Worm (Caenorhabditis elegans) whole organism, L3 larva: ENCODE data around the gene C40C9.3.

Source experiments
- R02D3.7 ChIP-seq: fragments of 150-350 bp; optimal IDR thresholded peaks from 2 replicates; lab custom pipeline; 2014; ENCODE audit warnings: missing biosample characterization, missing genetic modification characterization
- ZK546.5 ChIP-seq: sonication (generic microtip); optimal IDR thresholded peaks from 2 replicates; lab custom pipeline; 2017; ENCODE audit warnings: missing biosample characterization, missing genetic modification characterization
- aly-2 ChIP-seq: fragments of 150-350 bp; optimal IDR thresholded peaks from 2 replicates; lab custom pipeline; 2014; ENCODE audit warnings: missing biosample characterization, missing genetic modification characterization
- ama-1 ChIP-seq: fragments of 150-350 bp; optimal IDR thresholded peaks from 2 replicates; lab custom pipeline; 2018
- ceh-16 ChIP-seq: sonication (generic microtip); optimal IDR thresholded peaks from 2 replicates; lab custom pipeline; 2017; ENCODE audit warnings: missing biosample characterization, missing genetic modification characterization
- ceh-28 ChIP-seq: fragments of 150-350 bp; optimal IDR thresholded peaks from 2 replicates; lab custom pipeline; 2014; ENCODE audit warnings: missing biosample characterization, missing genetic modification reagents, missing genetic modification characterization
- ceh-82 ChIP-seq: fragments of 150-350 bp; optimal IDR thresholded peaks from 2 replicates; lab custom pipeline; 2014; ENCODE audit warnings: missing biosample characterization, missing genetic modification characterization
- ceh-9 ChIP-seq: sonication (generic microtip); optimal IDR thresholded peaks from 2 replicates; lab custom pipeline; 2018; ENCODE audit warnings: missing biosample characterization, missing genetic modification characterization
- daf-12 ChIP-seq: fragments of 150-350 bp; optimal IDR thresholded peaks from 2 replicates; lab custom pipeline; 2014; ENCODE audit warnings: missing biosample characterization, missing genetic modification reagents, missing genetic modification characterization
- egl-27 ChIP-seq: sonication (generic microtip); optimal IDR thresholded peaks from 4 replicates; lab custom pipeline; 2017; ENCODE audit warnings: missing biosample characterization, missing genetic modification reagents, missing genetic modification characterization
- egl-5 ChIP-seq: fragments of 150-350 bp; optimal IDR thresholded peaks from 2 replicates; lab custom pipeline; 2017; ENCODE audit warnings: missing biosample characterization, missing genetic modification reagents, missing genetic modification characterization, inconsistent platforms
- elt-1 ChIP-seq: fragments of 150-350 bp; optimal IDR thresholded peaks from 2 replicates; lab custom pipeline; 2014; ENCODE audit warnings: missing biosample characterization, missing genetic modification characterization
- elt-2 ChIP-seq: sonication (generic microtip); optimal IDR thresholded peaks from 2 replicates; lab custom pipeline; 2016; ENCODE audit warnings: missing genetic modification reagents, mild to moderate bottlenecking, missing genetic modification characterization, missing compliant biosample characterization
- eor-1 ChIP-seq, 2 experiments: fragments of 150-350 bp; optimal IDR thresholded peaks; 2 replicates each; lab custom pipeline; 2014 to 2018; ENCODE audit warnings: missing biosample characterization in 2 of 2, missing genetic modification characterization in 2 of 2
- fkh-2 ChIP-seq: fragments of 150-350 bp; optimal IDR thresholded peaks from 2 replicates; lab custom pipeline; 2014; ENCODE audit warnings: missing biosample characterization, missing genetic modification reagents, missing genetic modification characterization
- fos-1 ChIP-seq: fragments of 150-350 bp; optimal IDR thresholded peaks from 2 replicates; lab custom pipeline; 2014; ENCODE audit warnings: missing biosample characterization, missing genetic modification characterization
- hmg-11 ChIP-seq: sonication (generic microtip); optimal IDR thresholded peaks from 2 replicates; lab custom pipeline; 2016; ENCODE audit warnings: missing genetic modification characterization, missing compliant biosample characterization
- jun-1 ChIP-seq: fragments of 150-350 bp; optimal IDR thresholded peaks from 2 replicates; lab custom pipeline; 2014; ENCODE audit warnings: missing biosample characterization, missing genetic modification reagents, missing genetic modification characterization
- lin-15B ChIP-seq: fragments of 150-350 bp; optimal IDR thresholded peaks from 2 replicates; lab custom pipeline; 2014; ENCODE audit warnings: missing biosample characterization, missing genetic modification characterization
- lin-39 ChIP-seq: fragments of 150-350 bp; optimal IDR thresholded peaks from 2 replicates; lab custom pipeline; 2018; ENCODE audit warnings: missing biosample characterization, missing genetic modification reagents, missing genetic modification characterization
- lsy-12 ChIP-seq: sonication (generic microtip); optimal IDR thresholded peaks from 2 replicates; lab custom pipeline; 2016; ENCODE audit warnings: mild to moderate bottlenecking, missing genetic modification characterization, missing compliant biosample characterization
- mdl-1 ChIP-seq: fragments of 150-350 bp; optimal IDR thresholded peaks from 2 replicates; lab custom pipeline; 2014; ENCODE audit warnings: missing biosample characterization, missing genetic modification characterization
- mml-1 ChIP-seq: fragments of 150-350 bp; sonication (generic microtip); optimal IDR thresholded peaks from 3 replicates; lab custom pipeline; 2014; ENCODE audit warnings: missing biosample characterization, missing genetic modification characterization
- nfya-1 ChIP-seq: sonication (generic microtip); optimal IDR thresholded peaks from 2 replicates; lab custom pipeline; 2017; ENCODE audit warnings: missing genetic modification characterization, mild to moderate bottlenecking, missing compliant biosample characterization, antibody characterized with exemption, moderate library complexity; ENCODE audit not compliant: insufficient read depth
- nhr-11 ChIP-seq: fragments of 150-350 bp; optimal IDR thresholded peaks from 2 replicates; lab custom pipeline; 2014; ENCODE audit warnings: missing biosample characterization, missing genetic modification characterization
- nhr-23 ChIP-seq: fragments of 150-350 bp; optimal IDR thresholded peaks from 2 replicates; lab custom pipeline; 2014; ENCODE audit warnings: missing biosample characterization, missing genetic modification reagents, missing genetic modification characterization
- nhr-237 ChIP-seq: fragments of 150-350 bp; optimal IDR thresholded peaks from 2 replicates; lab custom pipeline; 2014; ENCODE audit warnings: missing biosample characterization, missing genetic modification characterization
- nhr-25 ChIP-seq: sonication (generic microtip); optimal IDR thresholded peaks from 2 replicates; lab custom pipeline; 2017; ENCODE audit warnings: missing biosample characterization, missing genetic modification characterization
- nhr-28 ChIP-seq: fragments of 150-350 bp; optimal IDR thresholded peaks from 2 replicates; lab custom pipeline; 2014; ENCODE audit warnings: missing biosample characterization, missing genetic modification characterization
- nhr-43 ChIP-seq: sonication (generic microtip); optimal IDR thresholded peaks from 2 replicates; lab custom pipeline; 2016; ENCODE audit warnings: mild to moderate bottlenecking, missing genetic modification characterization, missing compliant biosample characterization; ENCODE audit not compliant: poor library complexity, severe bottlenecking
- nhr-67 ChIP-seq: fragments of 150-350 bp; optimal IDR thresholded peaks from 2 replicates; lab custom pipeline; 2014; ENCODE audit warnings: missing biosample characterization, missing genetic modification characterization
- nhr-76 ChIP-seq: fragments of 150-350 bp; sonication (generic microtip); optimal IDR thresholded peaks from 5 replicates; lab custom pipeline; 2014; ENCODE audit warnings: missing biosample characterization, missing genetic modification characterization
- nhr-77 ChIP-seq: fragments of 150-350 bp; optimal IDR thresholded peaks from 2 replicates; lab custom pipeline; 2014; ENCODE audit warnings: missing biosample characterization, missing genetic modification characterization
- pha-4 ChIP-seq: fragments of 150-350 bp; optimal IDR thresholded peaks from 2 replicates; lab custom pipeline; 2014; ENCODE audit warnings: missing biosample characterization, missing genetic modification reagents, missing genetic modification characterization
- pqm-1 ChIP-seq: fragments of 150-350 bp; optimal IDR thresholded peaks from 2 replicates; lab custom pipeline; 2017; ENCODE audit warnings: missing biosample characterization, missing genetic modification characterization, inconsistent platforms
- sea-2 ChIP-seq: fragments of 150-350 bp; sonication (generic microtip); optimal IDR thresholded peaks from 4 replicates; lab custom pipeline; 2014; ENCODE audit warnings: missing biosample characterization, missing genetic modification reagents, missing genetic modification characterization
- skn-1 ChIP-seq: fragments of 150-350 bp; optimal IDR thresholded peaks from 2 replicates; lab custom pipeline; 2014; ENCODE audit warnings: missing biosample characterization, missing genetic modification characterization
- snpc-4 ChIP-seq: fragments of 150-350 bp; optimal IDR thresholded peaks from 2 replicates; lab custom pipeline; 2014; ENCODE audit warnings: missing biosample characterization, missing genetic modification characterization
- tbx-2 ChIP-seq: sonication (generic microtip); optimal IDR thresholded peaks from 2 replicates; lab custom pipeline; 2016; ENCODE audit warnings: mild to moderate bottlenecking, missing genetic modification characterization, missing compliant biosample characterization
- unc-39 ChIP-seq: sonication (generic microtip); optimal IDR thresholded peaks from 4 replicates; lab custom pipeline; 2017; ENCODE audit warnings: missing biosample characterization, missing genetic modification characterization
- unc-62 ChIP-seq: fragments of 150-350 bp; sonication (generic microtip); optimal IDR thresholded peaks from 4 replicates; lab custom pipeline; 2014; ENCODE audit warnings: missing biosample characterization, missing genetic modification reagents, missing genetic modification characterization
- zag-1 ChIP-seq: fragments of 150-350 bp; optimal IDR thresholded peaks from 2 replicates; lab custom pipeline; 2014; ENCODE audit warnings: missing biosample characterization, missing genetic modification characterization
- ztf-11 ChIP-seq: fragments of 150-350 bp; optimal IDR thresholded peaks from 2 replicates; lab custom pipeline; 2014; ENCODE audit warnings: missing biosample characterization, missing genetic modification characterization
- ztf-4 ChIP-seq: fragments of 150-350 bp; optimal IDR thresholded peaks from 2 replicates; lab custom pipeline; 2014; ENCODE audit warnings: missing biosample characterization, missing genetic modification characterization

The C40C9.3 gene

ce11 chrX:13675444-13675843 is 28.0 kb downstream of the C40C9.3 start:
- TF ChIP-seq jun-1 (tag; lab: Kevin White, UChicago) (peak; percentile 13), pha-4 (tag; lab: Kevin White, UChicago) (peak; percentile 37), nhr-25 (peak; percentile 7), nhr-23 (tag; lab: Kevin White, UChicago) (peak; percentile 51), elt-1 (no peak), nhr-11 (tag; lab: Kevin White, UChicago) (no peak), elt-2 (tag; lab: Kevin White, UChicago) (peak; percentile 40)
- TF ChIP-seq, all 47 proteins: peak for 5

ce11 chrX:13676892-13677291 is 29.5 kb downstream of the C40C9.3 start, which contains the start of gene gck-4:
gck-4 (plus strand) TSS chrX:13677192.
- TF ChIP-seq fkh-2 (tag; lab: Kevin White, UChicago) (no peak), sea-2 (GFP tag; lab: Kevin White, UChicago) (no peak), eor-1 (tag; optimal IDR thresholded peaks at IDR 0.05; lab: Kevin White, UChicago) (no peak), lin-39 (tag; lab: Kevin White, UChicago) (no peak), nhr-23 (tag; lab: Kevin White, UChicago) (no peak), R02D3.7 (no peak), pha-4 (tag; lab: Kevin White, UChicago) (no peak), ceh-16 (tag; lab: Kevin White, UChicago) (no peak), ZK546.5 (no peak), lin-15B (tag; lab: Kevin White, UChicago) (no peak), pqm-1 (tag; lab: Kevin White, UChicago) (no peak), mdl-1 (tag; lab: Kevin White, UChicago) (no peak), nhr-67 (tag; lab: Kevin White, UChicago) (no peak), ceh-82 (no peak), nhr-25 (no peak), nhr-43 (tag; lab: Kevin White, UChicago) (no peak), unc-62 (GFP tag; lab: Kevin White, UChicago) (no peak), jun-1 (tag; lab: Kevin White, UChicago) (no peak), zag-1 (tag; lab: Kevin White, UChicago) (no peak), unc-39 (tag; lab: Kevin White, UChicago) (no peak)

ce11 chrX:13685725-13686124 is 38.3 kb downstream of the C40C9.3 start:
- no peak for TF ChIP-seq lin-15B (tag; lab: Kevin White, UChicago)
- TF ChIP-seq pqm-1 (tag; lab: Kevin White, UChicago): peak; percentile 80
- TF ChIP-seq jun-1 (tag; lab: Kevin White, UChicago): peak; percentile 59
- peak; percentile 36 for TF ChIP-seq pha-4 (tag; lab: Kevin White, UChicago)
- peak; percentile 64 for TF ChIP-seq elt-2 (tag; lab: Kevin White, UChicago)
- no peak for TF ChIP-seq nhr-77 (tag; lab: Kevin White, UChicago)

ce11 chrX:13687111-13687512 is 39.7 kb downstream of the C40C9.3 start:
- no peak for TF ChIP-seq daf-12 (tag; lab: Kevin White, UChicago)
- no peak for TF ChIP-seq nhr-43 (tag; lab: Kevin White, UChicago)
- TF ChIP-seq nhr-28 (tag; lab: Kevin White, UChicago): no peak
- peak; percentile 43 for TF ChIP-seq elt-1
- TF ChIP-seq nhr-67 (tag; lab: Kevin White, UChicago): no peak
- peak; percentile 5 for TF ChIP-seq mdl-1 (tag; lab: Kevin White, UChicago)
- no peak for TF ChIP-seq fkh-2 (tag; lab: Kevin White, UChicago)
- peak; percentile 90 for TF ChIP-seq hmg-11 (tag; lab: Kevin White, UChicago)
- TF ChIP-seq lin-15B (tag; lab: Kevin White, UChicago): peak; percentile 15
- TF ChIP-seq fos-1 (tag; lab: Kevin White, UChicago): no peak
- no peak for TF ChIP-seq ceh-82
- TF ChIP-seq nhr-77 (tag; lab: Kevin White, UChicago): no peak
- TF ChIP-seq ZK546.5: no peak
- no peak for TF ChIP-seq nhr-76 (tag; lab: Kevin White, UChicago)
- TF ChIP-seq pqm-1 (tag; lab: Kevin White, UChicago): no peak
- no peak for TF ChIP-seq skn-1 (tag; lab: Kevin White, UChicago)
- no peak for TF ChIP-seq ztf-4 (tag; lab: Kevin White, UChicago)
- TF ChIP-seq lin-39 (tag; lab: Kevin White, UChicago): peak; percentile 91
- TF ChIP-seq zag-1 (tag; lab: Kevin White, UChicago): peak; percentile 1
- no peak for TF ChIP-seq eor-1 (tag; optimal IDR thresholded peaks at IDR 0.05; lab: Kevin White, UChicago)
- no peak for TF ChIP-seq ama-1 (lab: Kevin White, UChicago)
- peak; percentile 90 for TF ChIP-seq nhr-25
- TF ChIP-seq unc-39 (tag; lab: Kevin White, UChicago): no peak
- peak; percentile 49 for TF ChIP-seq ceh-28 (tag; lab: Kevin White, UChicago)
- TF ChIP-seq mml-1 (tag; lab: Kevin White, UChicago): no peak
- TF ChIP-seq egl-5 (tag; lab: Kevin White, UChicago): peak; percentile 75
- no peak for TF ChIP-seq egl-27 (tag; lab: Kevin White, UChicago)
- peak; percentile 54 for TF ChIP-seq tbx-2
- TF ChIP-seq aly-2 (tag; lab: Kevin White, UChicago): no peak
- no peak for TF ChIP-seq ztf-11
- TF ChIP-seq snpc-4 (tag; lab: Kevin White, UChicago): peak; percentile 31
- TF ChIP-seq R02D3.7: peak; percentile 36
- TF ChIP-seq nhr-11 (tag; lab: Kevin White, UChicago): no peak
- no peak for TF ChIP-seq ceh-9 (tag; lab: Kevin White, UChicago)
- no peak for TF ChIP-seq ceh-16 (tag; lab: Kevin White, UChicago)
- TF ChIP-seq lsy-12 (tag; lab: Kevin White, UChicago): no peak
- TF ChIP-seq nhr-237 (tag; lab: Kevin White, UChicago): no peak
- TF ChIP-seq nfya-1 (tag; lab: Kevin White, UChicago): peak; percentile 75
